Worm (Caenorhabditis elegans): ENCODE data around the gene btb-10.
"Not testable (repeated sequence)": the region's sequence is repeated elsewhere in the genome, so short reads cannot be mapped to it uniquely, and the experiment has no call there.

Gene btb-10

ce11 chrII:1040464-1040863, 20.1 kb downstream of the btb-10 start, which contains the start of gene fbxb-39:
fbxb-39 (minus strand) TSS chrII:1040564.
- no peak for TF ChIP-seq mec-3 (tag; optimal IDR thresholded peaks at IDR 0.05; ENCODE audit: borderline replicate concordance)
- TF ChIP-seq ztf-16 (tag; optimal IDR thresholded peaks at IDR 0.05) = no peak
- no peak for TF ChIP-seq pat-9 (tag; optimal IDR thresholded peaks at IDR 0.05)
- TF ChIP-seq ets-4 (tag; optimal IDR thresholded peaks at IDR 0.05) = no peak
- TF ChIP-seq hlh-13 (GFP tag; optimal IDR thresholded peaks at IDR 0.05) = no peak
- no peak for TF ChIP-seq ceh-45 (GFP tag; IDR thresholded peaks at IDR 0.05)
- TF ChIP-seq K02D7.2 (tag; optimal IDR thresholded peaks at IDR 0.05) = no peak
- TF ChIP-seq fkh-10 (GFP tag; optimal IDR thresholded peaks at IDR 0.05) = no peak

ce11 chrII:1028602-1029001, 32.0 kb downstream of the btb-10 start, which contains the start of gene math-34:
math-34 (plus strand) TSS chrII:1028972.
- TF ChIP-seq hlh-6 (tag; optimal IDR thresholded peaks at IDR 0.05) = no peak
- TF ChIP-seq fkh-10 (GFP tag; optimal IDR thresholded peaks at IDR 0.05) = no peak
- TF ChIP-seq K09A11.1 (tag; optimal IDR thresholded peaks at IDR 0.05; ENCODE audit: insufficient read depth) = no peak
- no peak for TF ChIP-seq C38D4.7 (GFP tag; optimal IDR thresholded peaks at IDR 0.05)
- TF ChIP-seq nfya-1 (tag; optimal IDR thresholded peaks at IDR 0.05) = no peak
- no peak for TF ChIP-seq unc-55 (GFP tag; optimal IDR thresholded peaks at IDR 0.05)
- no peak for TF ChIP-seq hlh-8 (tag; optimal IDR thresholded peaks at IDR 0.05)
- TF ChIP-seq ttx-3 (tag; optimal IDR thresholded peaks at IDR 0.05) = no peak
- no peak for TF ChIP-seq lin-11 (tag; optimal IDR thresholded peaks at IDR 0.05)
- TF ChIP-seq nhr-11 (tag; optimal IDR thresholded peaks at IDR 0.05) = no peak
- no peak for TF ChIP-seq ceh-2 (tag; optimal IDR thresholded peaks at IDR 0.05)
- no peak for TF ChIP-seq hlh-13 (GFP tag; optimal IDR thresholded peaks at IDR 0.05)
- no peak for TF ChIP-seq elt-4 (tag; optimal IDR thresholded peaks at IDR 0.05)
- no peak for TF ChIP-seq odd-2 (tag; optimal IDR thresholded peaks at IDR 0.05)
- TF ChIP-seq ahr-1 (tag; optimal IDR thresholded peaks at IDR 0.05) = no peak
- TF ChIP-seq ceh-48 (tag; optimal IDR thresholded peaks at IDR 0.05) = no peak

- no peak for TF ChIP-seq unc-3 (GFP tag; conservative IDR thresholded peaks at IDR 0.05)
- no peak for TF ChIP-seq unc-3 (tag; optimal IDR thresholded peaks at IDR 0.05)
- TF ChIP-seq ttx-3 (tag; optimal IDR thresholded peaks at IDR 0.05) = no peak
- no peak for TF ChIP-seq ama-1 (optimal IDR thresholded peaks at IDR 0.05)
- no peak for TF ChIP-seq ets-4 (tag; optimal IDR thresholded peaks at IDR 0.05)
- TF ChIP-seq ceh-19 (GFP tag; optimal IDR thresholded peaks at IDR 0.05) = no peak
- TF ChIP-seq sdc-2 (tag; optimal IDR thresholded peaks at IDR 0.05) = no peak
- TF ChIP-seq dmd-4 (tag; optimal IDR thresholded peaks at IDR 0.05; ENCODE audit: borderline replicate concordance) = no peak
These were observed 33.9 kb downstream of the btb-10 start, which contains the start of gene M01D1.12 for ce11 chrII:1026670-1027069. M01D1.12 (plus strand) TSS chrII:1026970.

- TF ChIP-seq ceh-2, gmeb-2, madf-2 (tag; optimal IDR thresholded peaks at IDR 0.05): not testable (repeated sequence)
These were observed 35.9 kb downstream of the btb-10 start, which contains the start of gene btb-11 for ce11 chrII:1024684-1025083. btb-11 (minus strand) TSS chrII:1024784.
